Worm (Caenorhabditis elegans) whole organism, young adult: ENCODE measurements around the gene K01H12.4.

ENCODE experiments used
- F33H1.4 ChIP-seq: fragments of 200-800 bp; sonication (Bioruptor generic); IDR thresholded peaks from 2 replicates; pipeline ENCODE4 v1.3.6; 2022; ENCODE audit warnings: missing genetic modification reagents, missing genetic modification characterization, missing compliant biosample characterization
- F57C9.4 ChIP-seq: sonication (generic microtip); optimal IDR thresholded peaks from 2 replicates; lab custom pipeline; 2017; ENCODE audit warnings: mild to moderate bottlenecking, missing genetic modification characterization, missing compliant biosample characterization
- Y53G8AR.9 ChIP-seq: fragments of 200-800 bp; sonication (Bioruptor generic); conservative IDR thresholded peaks from 2 replicates; pipeline ENCODE4 v1.3.6; 2022; ENCODE audit warnings: missing genetic modification reagents, missing genetic modification characterization, missing compliant biosample characterization
- ZK185.1 ChIP-seq: sonication (generic microtip); optimal IDR thresholded peaks from 2 replicates; lab custom pipeline; 2016; ENCODE audit warnings: mild to moderate bottlenecking, missing genetic modification characterization, missing compliant biosample characterization; ENCODE audit not compliant: poor library complexity, severe bottlenecking
- attf-5 ChIP-seq: fragments of 200-800 bp; sonication (Bioruptor generic); optimal IDR thresholded peaks from 2 replicates; lab custom pipeline; 2018; ENCODE audit warnings: mild to moderate bottlenecking, missing genetic modification characterization, missing compliant biosample characterization
- cebp-2 ChIP-seq: fragments of 200-800 bp; sonication (Bioruptor generic); IDR thresholded peaks from 2 replicates; pipeline ENCODE4 v1.3.6; 2022; ENCODE audit warnings: missing genetic modification characterization, missing compliant biosample characterization
- dox-1 ChIP-seq: fragments of 200-800 bp; sonication (Bioruptor generic); IDR thresholded peaks from 2 replicates; pipeline ENCODE4 v1.3.6; 2022; ENCODE audit warnings: missing genetic modification reagents, missing genetic modification characterization, missing compliant biosample characterization
- him-1 ChIP-seq: sonication (generic microtip); optimal IDR thresholded peaks from 2 replicates; lab custom pipeline; 2016; ENCODE audit warnings: missing genotype, missing genetic modification reagents, missing genetic modification characterization, missing compliant biosample characterization
- lin-26 ChIP-seq: fragments of 200-800 bp; sonication (Bioruptor generic); IDR thresholded peaks from 2 replicates; pipeline ENCODE4 v1.3.6; 2022; ENCODE audit warnings: missing genetic modification reagents, missing genetic modification characterization, missing compliant biosample characterization
- nfya-1 ChIP-seq: sonication (generic microtip); optimal IDR thresholded peaks from 2 replicates; lab custom pipeline; 2017; ENCODE audit warnings: antibody characterized with exemption, missing compliant biosample characterization, missing genetic modification characterization, borderline replicate concordance; ENCODE audit not compliant: insufficient read depth
- nhr-179 ChIP-seq: sonication (generic microtip); optimal IDR thresholded peaks from 2 replicates; lab custom pipeline; 2016; ENCODE audit warnings: mild to moderate bottlenecking, missing genetic modification characterization, missing compliant biosample characterization
- nhr-27 ChIP-seq: fragments of 200-800 bp; sonication (Bioruptor generic); optimal IDR thresholded peaks from 2 replicates; lab custom pipeline; 2018; ENCODE audit warnings: mild to moderate bottlenecking, missing genetic modification characterization, moderate library complexity, missing compliant biosample characterization
- ztf-22 ChIP-seq: fragments of 200-800 bp; sonication (Bioruptor generic); optimal IDR thresholded peaks from 2 replicates; lab custom pipeline; 2018; ENCODE audit warnings: mild to moderate bottlenecking, missing genetic modification characterization, moderate library complexity, missing compliant biosample characterization

ce11 chrIV:9734861-9735260 lies 22.0 kb downstream of the K01H12.4 start:
- TF ChIP-seq lin-26 (GFP tag; lab: Robert Waterston, UW), result no peak
- no peak for TF ChIP-seq ZK185.1
- no peak for TF ChIP-seq dox-1 (GFP tag; lab: Robert Waterston, UW)
- TF ChIP-seq cebp-2 (GFP tag; lab: Robert Waterston, UW), result no peak
- no peak for TF ChIP-seq attf-5 (GFP tag; lab: Kevin White, UChicago)
- no peak for TF ChIP-seq nhr-27
- TF ChIP-seq nhr-179 (tag; lab: Kevin White, UChicago), result no peak
- no peak for TF ChIP-seq ztf-22
- no peak for TF ChIP-seq Y53G8AR.9
- TF ChIP-seq him-1 (tag; lab: Kevin White, UChicago), result no peak
- no peak for TF ChIP-seq F33H1.4
- no peak for TF ChIP-seq nfya-1 (tag; lab: Kevin White, UChicago)
- no peak for TF ChIP-seq F57C9.4 (tag; lab: Kevin White, UChicago)
